Worm (Caenorhabditis elegans) whole organism, midembryonic: ENCODE results near the gene slt-1.

ENCODE experiments used
- T22C8.4 ChIP-seq: fragments of 200-800 bp; sonication (Bioruptor generic); IDR thresholded peaks from 2 replicates; pipeline ENCODE4 v1.3.6; 2022; ENCODE audit warnings: missing genetic modification characterization, missing compliant biosample characterization
- cog-1 ChIP-seq: sonication (generic microtip); optimal IDR thresholded peaks from 2 replicates; lab custom pipeline; 2016; ENCODE audit warnings: missing genetic modification characterization, missing compliant biosample characterization
- flt-1 ChIP-seq: fragments of 200-800 bp; sonication (Bioruptor generic); IDR thresholded peaks from 2 replicates; pipeline ENCODE4 v1.3.6; 2022; ENCODE audit warnings: missing genetic modification characterization, missing compliant biosample characterization
- klf-2 ChIP-seq: fragments of 200-800 bp; sonication (Bioruptor generic); conservative IDR thresholded peaks from 2 replicates; pipeline ENCODE4 v1.3.6; 2022; ENCODE audit warnings: missing genetic modification reagents, missing genetic modification characterization, missing compliant biosample characterization
- med-1 ChIP-seq: sonication (generic microtip); optimal IDR thresholded peaks from 2 replicates; lab custom pipeline; 2017; ENCODE audit warnings: missing genetic modification characterization, mild to moderate bottlenecking, missing compliant biosample characterization, antibody characterized with exemption, missing genetic modification reagents; ENCODE audit not compliant: insufficient read depth
- ref-1 ChIP-seq: fragments of 200-800 bp; sonication (Bioruptor generic); conservative IDR thresholded peaks from 2 replicates; pipeline ENCODE4 v1.3.6; 2022; ENCODE audit warnings: missing genetic modification reagents, missing genetic modification characterization, missing compliant biosample characterization
- tab-1 ChIP-seq: fragments of 200-800 bp; sonication (Bioruptor generic); IDR thresholded peaks from 2 replicates; pipeline ENCODE4 v1.3.6; 2022; ENCODE audit warnings: missing genetic modification characterization, missing compliant biosample characterization
- ztf-23 ChIP-seq: fragments of 200-800 bp; sonication (Bioruptor generic); IDR thresholded peaks from 2 replicates; pipeline ENCODE4 v1.3.6; 2022; ENCODE audit warnings: missing genetic modification reagents, missing genetic modification characterization, missing compliant biosample characterization
- ztf-29 ChIP-seq: fragments of 200-800 bp; sonication (Bioruptor generic); IDR thresholded peaks from 2 replicates; pipeline ENCODE4 v1.3.6; 2022; ENCODE audit warnings: missing genetic modification reagents, missing genetic modification characterization, missing compliant biosample characterization

The slt-1 gene

ce11 chrX:14717782-14718181 is 43.7 kb downstream of the slt-1 start:
- no peak for TF ChIP-seq cog-1 (tag; lab: Kevin White, UChicago)
- TF ChIP-seq flt-1 (GFP tag; lab: Robert Waterston, UW) = no peak
- TF ChIP-seq klf-2 (GFP tag; lab: Robert Waterston, UW) = no peak
- TF ChIP-seq med-1 (GFP tag; lab: Kevin White, UChicago) = no peak
- TF ChIP-seq T22C8.4 (GFP tag; lab: Robert Waterston, UW) = no peak
- no peak for TF ChIP-seq tab-1 (GFP tag; lab: Robert Waterston, UW)
- no peak for TF ChIP-seq ztf-23 (GFP tag; lab: Robert Waterston, UW)
- no peak for TF ChIP-seq ref-1 (GFP tag; lab: Robert Waterston, UW)
- no peak for TF ChIP-seq ztf-29 (GFP tag; lab: Robert Waterston, UW)

- TF ChIP-seq ztf-29 (GFP tag; lab: Robert Waterston, UW) (no peak), med-1 (GFP tag; lab: Kevin White, UChicago) (no peak), T22C8.4 (GFP tag; lab: Robert Waterston, UW) (no peak), klf-2 (GFP tag; lab: Robert Waterston, UW) (no peak), ref-1 (GFP tag; lab: Robert Waterston, UW) (no peak), tab-1 (GFP tag; lab: Robert Waterston, UW) (no peak), ztf-23 (GFP tag; lab: Robert Waterston, UW) (no peak), flt-1 (GFP tag; lab: Robert Waterston, UW) (no peak), cog-1 (tag; lab: Kevin White, UChicago) (no peak)
Measured at ce11 chrX:14721098-14721497, 47.0 kb downstream of the slt-1 start, which contains the start of gene F33C8.2. F33C8.2 (plus strand) TSS chrX:14721398.

ce11 chrX:14724139-14724538 is 50.0 kb downstream of the slt-1 start:
- TF ChIP-seq flt-1 (GFP tag; lab: Robert Waterston, UW) = peak; percentile 35; the same call in 1 of the 2 replicates

ce11 chrX:14724935-14725334 is 50.8 kb downstream of the slt-1 start:
- TF ChIP-seq flt-1 (GFP tag; lab: Robert Waterston, UW) (0 out of 2 replicates have a peak, but pooled peaks have one; percentile 26), ref-1 (GFP tag; lab: Robert Waterston, UW) (no peak)

ce11 chrX:14729319-14729718 is 55.2 kb downstream of the slt-1 start, which contains the start of gene tsp-8:
tsp-8 (minus strand) TSS chrX:14729503.
- no peak for TF ChIP-seq T22C8.4 (GFP tag; lab: Robert Waterston, UW)
- no peak for TF ChIP-seq ref-1 (GFP tag; lab: Robert Waterston, UW)
- no peak for TF ChIP-seq ztf-23 (GFP tag; lab: Robert Waterston, UW)
- TF ChIP-seq flt-1 (GFP tag; lab: Robert Waterston, UW) = no peak
- no peak for TF ChIP-seq tab-1 (GFP tag; lab: Robert Waterston, UW)
- no peak for TF ChIP-seq cog-1 (tag; lab: Kevin White, UChicago)
- TF ChIP-seq klf-2 (GFP tag; lab: Robert Waterston, UW) = no peak
- no peak for TF ChIP-seq ztf-29 (GFP tag; lab: Robert Waterston, UW)
- no peak for TF ChIP-seq med-1 (GFP tag; lab: Kevin White, UChicago)

ce11 chrX:14731828-14732331 is 57.8 kb downstream of the slt-1 start, which contains the start of gene F33C8.4:
F33C8.4 (plus strand) TSS chrX:14732281.
- TF ChIP-seq ref-1 (GFP tag; lab: Robert Waterston, UW) (no peak), cog-1 (tag; lab: Kevin White, UChicago) (no peak), T22C8.4 (GFP tag; lab: Robert Waterston, UW) (no peak), ztf-29 (GFP tag; lab: Robert Waterston, UW) (no peak), tab-1 (GFP tag; lab: Robert Waterston, UW) (no peak), ztf-23 (GFP tag; lab: Robert Waterston, UW) (no peak), flt-1 (GFP tag; lab: Robert Waterston, UW) (no peak)
